Fruit fly (Drosophila melanogaster) S2 (cell line): ENCODE results near the gene Gr28b.

Experiments used
- CG8478 ChIP-seq: fragments of >200 bp; optimal IDR thresholded peaks from 2 replicates; lab custom pipeline; 2018
- CTCF ChIP-seq, 2 experiments: fragments of >200 bp; optimal IDR thresholded peaks; 2 replicates each; lab custom pipeline; 2018

The Gr28b gene

dm6 chr2L:7491902-7492301 lies 29.9 kb upstream of the Gr28b start:
- TF ChIP-seq CTCF (optimal IDR thresholded peaks at IDR 0.05; lab: Kevin White, UChicago) (no peak), CG8478 (lab: Kevin White, UChicago) (no peak)

dm6 chr2L:7486222-7486621 lies 24.2 kb upstream of the Gr28b start:
- TF ChIP-seq CG8478 (lab: Kevin White, UChicago) (no peak), CTCF (optimal IDR thresholded peaks at IDR 0.05; lab: Kevin White, UChicago) (no peak)

- no peak for TF ChIP-seq CG8478 (lab: Kevin White, UChicago)
- TF ChIP-seq CTCF (optimal IDR thresholded peaks at IDR 0.05; lab: Kevin White, UChicago): no peak
Observed at dm6 chr2L:7474404-7474803, 12.4 kb upstream of the Gr28b start, which contains the start of gene CG6441. Gene CG6441, plus strand, starts transcription at chr2L:7474704.

- TF ChIP-seq CG8478 (lab: Kevin White, UChicago) (no peak), CTCF (optimal IDR thresholded peaks at IDR 0.05; lab: Kevin White, UChicago) (no peak)
Observed at dm6 chr2L:7473248-7473647, 11.2 kb upstream of the Gr28b start.

- TF ChIP-seq CG8478 (lab: Kevin White, UChicago) (no peak), CTCF (optimal IDR thresholded peaks at IDR 0.05; lab: Kevin White, UChicago) (no peak)
Observed at dm6 chr2L:7466304-7466703, 4.3 kb upstream of the Gr28b start, which contains the start of gene CG6055. Gene CG6055, plus strand, starts transcription at chr2L:7466543.

- no peak for TF ChIP-seq CTCF (optimal IDR thresholded peaks at IDR 0.05; lab: Kevin White, UChicago)
- no peak for TF ChIP-seq CG8478 (lab: Kevin White, UChicago)
Observed at dm6 chr2L:7454112-7454511, 7.9 kb downstream of the Gr28b start, which contains the start of gene Gr28a. Gene Gr28a, minus strand, starts transcription at chr2L:7454212.

dm6 chr2L:7452093-7452492 lies 10.0 kb downstream of the Gr28b start:
- TF ChIP-seq CG8478 (lab: Kevin White, UChicago) (no peak), CTCF (optimal IDR thresholded peaks at IDR 0.05; lab: Kevin White, UChicago) (peak in 1 of 2 experiments; percentile 29)

- TF ChIP-seq CTCF (optimal IDR thresholded peaks at IDR 0.05; lab: Kevin White, UChicago) (no peak), CG8478 (lab: Kevin White, UChicago) (no peak)
Observed at dm6 chr2L:7450966-7451365, 11.1 kb downstream of the Gr28b start, which contains the start of gene santa-maria. Gene santa-maria, minus strand, starts transcription at chr2L:7451244.

dm6 chr2L:7448371-7448770 lies 13.7 kb downstream of the Gr28b start:
- TF ChIP-seq CTCF (optimal IDR thresholded peaks at IDR 0.05; lab: Kevin White, UChicago) (no peak), CG8478 (lab: Kevin White, UChicago) (no peak)

- TF ChIP-seq CG8478 (lab: Kevin White, UChicago): no peak
- TF ChIP-seq CTCF (optimal IDR thresholded peaks at IDR 0.05; lab: Kevin White, UChicago): no peak
Observed at dm6 chr2L:7447820-7448219, 14.2 kb downstream of the Gr28b start.

dm6 chr2L:7442929-7443328 lies 19.1 kb downstream of the Gr28b start:
- TF ChIP-seq CTCF (optimal IDR thresholded peaks at IDR 0.05; lab: Kevin White, UChicago) (no peak), CG8478 (lab: Kevin White, UChicago) (no peak)

dm6 chr2L:7442106-7442505 lies 19.9 kb downstream of the Gr28b start:
- TF ChIP-seq CG8478 (lab: Kevin White, UChicago) (no peak), CTCF (optimal IDR thresholded peaks at IDR 0.05; lab: Kevin White, UChicago) (no peak)

- TF ChIP-seq CG8478 (lab: Kevin White, UChicago) (no peak), CTCF (optimal IDR thresholded peaks at IDR 0.05; lab: Kevin White, UChicago) (no peak)
Observed at dm6 chr2L:7440458-7441018, 21.5 kb downstream of the Gr28b start.

dm6 chr2L:7438505-7438904 lies 23.5 kb downstream of the Gr28b start:
- TF ChIP-seq CG8478 (lab: Kevin White, UChicago) (no peak), CTCF (optimal IDR thresholded peaks at IDR 0.05; lab: Kevin White, UChicago) (no peak)

- TF ChIP-seq CG8478 (lab: Kevin White, UChicago): no peak
- TF ChIP-seq CTCF (optimal IDR thresholded peaks at IDR 0.05; lab: Kevin White, UChicago): no peak
Observed at dm6 chr2L:7437325-7437707, 24.7 kb downstream of the Gr28b start, which contains the start of gene CG5973. Gene CG5973, plus strand, starts transcription at chr2L:7437492.
